Worm (Caenorhabditis elegans) whole organism, L4 larva: ENCODE data around the gene F42G2.7.

Source experiments
- F10B5.3 ChIP-seq: sonication (generic microtip); optimal IDR thresholded peaks from 2 replicates; lab custom pipeline; 2016; ENCODE audit warnings: mild to moderate bottlenecking, missing genetic modification characterization, missing compliant biosample characterization
- dpl-1 ChIP-seq: fragments of 150-350 bp; optimal IDR thresholded peaks from 2 replicates; lab custom pipeline; 2014; ENCODE audit warnings: missing biosample characterization, missing genetic modification reagents, missing genetic modification characterization
- fos-1 ChIP-seq: fragments of 150-350 bp; optimal IDR thresholded peaks from 2 replicates; lab custom pipeline; 2014; ENCODE audit warnings: missing biosample characterization, missing genetic modification characterization
- zag-1 ChIP-seq: fragments of 150-350 bp; optimal IDR thresholded peaks from 2 replicates; lab custom pipeline; 2014; ENCODE audit warnings: missing biosample characterization, missing genetic modification characterization

DNA sequence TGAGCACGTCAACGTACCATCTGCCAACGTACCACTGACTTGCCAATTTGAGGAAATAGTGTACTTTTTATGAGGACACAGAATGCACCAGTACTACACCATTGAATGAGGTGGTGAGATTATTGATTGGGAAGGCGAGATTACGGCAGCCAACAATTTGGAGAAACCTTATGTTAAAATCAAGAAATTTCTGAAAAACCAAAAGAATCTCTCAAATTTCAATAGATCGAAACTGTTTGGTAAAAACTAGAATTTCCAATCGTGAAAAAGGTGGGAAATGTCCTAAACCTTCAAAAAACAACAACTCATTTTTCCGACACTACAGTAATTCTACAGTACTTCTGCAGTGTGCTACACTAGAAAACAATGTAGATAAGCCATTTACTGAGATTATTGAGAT lies 14.0 kb downstream of the F42G2.7 start, which contains the start of gene ceh-86:
- no peak for TF ChIP-seq fos-1 (tag; lab: Kevin White, UChicago)
- TF ChIP-seq F10B5.3, result no peak
- no peak for TF ChIP-seq dpl-1 (GFP tag; lab: Kevin White, UChicago)
- TF ChIP-seq zag-1 (tag; lab: Kevin White, UChicago), result no peak
